Fruit fly (Drosophila melanogaster) whole organism, prepupa: ENCODE measurements around the gene sunn.

Source experiments
- CG11762 ChIP-seq: fragments of 200-800 bp; sonication (Bioruptor generic); optimal IDR thresholded peaks from 3 replicates; lab custom pipeline; 2016; ENCODE audit warnings: missing biosample characterization, missing genetic modification characterization; ENCODE audit not compliant: insufficient read depth
- CG7368 ChIP-seq: fragments of 200-800 bp; sonication (Bioruptor generic); optimal IDR thresholded peaks from 3 replicates; lab custom pipeline; 2016; ENCODE audit warnings: missing biosample characterization, missing genetic modification characterization
- CG8319 ChIP-seq: fragments of 200-800 bp; sonication (Bioruptor generic); optimal IDR thresholded peaks from 3 replicates; lab custom pipeline; 2016; ENCODE audit warnings: missing biosample characterization, missing genetic modification characterization
- Hr38 ChIP-seq: sonication (Bioruptor generic); optimal IDR thresholded peaks from 2 replicates; lab custom pipeline; 2016; ENCODE audit warnings: missing biosample characterization, missing genetic modification characterization
- Sox14 ChIP-seq: fragments of 200-800 bp; sonication (Bioruptor generic); optimal IDR thresholded peaks from 3 replicates; lab custom pipeline; 2016; ENCODE audit warnings: missing biosample characterization, missing genetic modification characterization
- acj6 ChIP-seq: fragments of 200-800 bp; sonication (Bioruptor generic); optimal IDR thresholded peaks from 3 replicates; lab custom pipeline; 2016; ENCODE audit warnings: missing biosample characterization, missing genetic modification characterization
- eg ChIP-seq: fragments of 200-800 bp; sonication (Bioruptor generic); IDR thresholded peaks from 3 replicates; pipeline ENCODE4 v1.3.6; 2022; ENCODE audit warnings: missing biosample characterization, missing genetic modification characterization
- fd85E ChIP-seq: fragments of 200-800 bp; sonication (Bioruptor generic); optimal IDR thresholded peaks from 3 replicates; lab custom pipeline; 2016; ENCODE audit warnings: missing biosample characterization, missing genetic modification characterization
- pdm3 ChIP-seq: fragments of 200-800 bp; sonication (Bioruptor generic); optimal IDR thresholded peaks from 3 replicates; lab custom pipeline; 2016; ENCODE audit warnings: missing biosample characterization, missing genetic modification characterization
- topi ChIP-seq: fragments of 200-800 bp; sonication (Bioruptor generic); optimal IDR thresholded peaks from 3 replicates; lab custom pipeline; 2016; ENCODE audit warnings: missing biosample characterization, missing genetic modification characterization

- TF ChIP-seq Sox14 (GFP tag; lab: Kevin White, UChicago) (peak; percentile 40), CG8319 (GFP tag; lab: Kevin White, UChicago) (no peak), fd85E (GFP tag; lab: Kevin White, UChicago) (no peak), pdm3 (GFP tag; lab: Kevin White, UChicago) (no peak), eg (no peak), Hr38 (GFP tag; lab: Kevin White, UChicago) (no peak), CG7368 (no peak), acj6 (GFP tag; lab: Kevin White, UChicago) (no peak), topi (GFP tag; lab: Kevin White, UChicago) (no peak), CG11762 (GFP tag; lab: Kevin White, UChicago) (no peak)
These were observed 7.4 kb upstream of the sunn start, which contains the start of gene Bmcp for dm6 chr3L:11720780-11721179.
